Worm (Caenorhabditis elegans) whole organism, L1 larva: ENCODE data around the gene tex-2.

Experiments used
- C04F5.9 ChIP-seq: sonication (generic microtip); optimal IDR thresholded peaks from 2 replicates; lab custom pipeline; 2016; ENCODE audit warnings: missing genetic modification characterization, missing compliant biosample characterization
- F16B12.6 ChIP-seq: fragments of 150-350 bp; optimal IDR thresholded peaks from 2 replicates; lab custom pipeline; 2014; ENCODE audit warnings: missing biosample characterization, missing genetic modification characterization
- blmp-1 ChIP-seq: fragments of 150-350 bp; optimal IDR thresholded peaks from 2 replicates; lab custom pipeline; 2014; ENCODE audit warnings: missing biosample characterization, missing genetic modification characterization
- ceh-8 ChIP-seq: fragments of 200-800 bp; sonication (Bioruptor generic); optimal IDR thresholded peaks from 2 replicates; lab custom pipeline; 2018; ENCODE audit warnings: mild to moderate bottlenecking, missing genetic modification characterization, moderate library complexity, missing compliant biosample characterization
- ceh-82 ChIP-seq, 3 experiments: fragments of 150-350 bp in 1 of 3; sonication (generic microtip) in 2 of 3; optimal IDR thresholded peaks; 2 replicates each; lab custom pipeline; 2014 to 2017; ENCODE audit warnings: missing biosample characterization in 3 of 3, missing genetic modification characterization in 3 of 3
- ceh-88 ChIP-seq: fragments of 200-800 bp; sonication (Bioruptor generic); IDR thresholded peaks from 2 replicates; pipeline ENCODE4 v1.3.6; 2022; ENCODE audit warnings: missing genetic modification characterization, missing compliant biosample characterization
- efl-1 ChIP-seq, 4 experiments: fragments of 150-350 bp; optimal IDR thresholded peaks in 3 of 4; peaks in 1 of 4; 1 replicate in 1 of 4; 2 replicates in 3 of 4; lab custom pipeline; 2014; ENCODE audit warnings: missing biosample characterization in 2 of 4, missing genetic modification characterization in 2 of 4, missing genetic modification reagents in 2 of 4
- egl-13 ChIP-seq: sonication (generic microtip); optimal IDR thresholded peaks from 2 replicates; lab custom pipeline; 2016; ENCODE audit warnings: missing genotype, missing genetic modification reagents, missing genetic modification characterization, missing compliant biosample characterization
- ets-5 ChIP-seq: fragments of 200-800 bp; sonication (Bioruptor generic); IDR thresholded peaks from 2 replicates; pipeline ENCODE4 v1.3.6; 2022; ENCODE audit warnings: missing genetic modification characterization, missing compliant biosample characterization
- fkh-10 ChIP-seq: sonication (generic microtip); optimal IDR thresholded peaks from 2 replicates; lab custom pipeline; 2017; ENCODE audit warnings: missing biosample characterization, missing genetic modification reagents, missing genetic modification characterization
- fkh-8 ChIP-seq: sonication (generic microtip); optimal IDR thresholded peaks from 2 replicates; lab custom pipeline; 2016; ENCODE audit warnings: mild to moderate bottlenecking, missing genetic modification characterization, missing compliant biosample characterization
- fos-1 ChIP-seq: fragments of 150-350 bp; optimal IDR thresholded peaks from 2 replicates; lab custom pipeline; 2014; ENCODE audit warnings: missing biosample characterization, missing genetic modification characterization
- jun-1 ChIP-seq: fragments of 150-350 bp; optimal IDR thresholded peaks from 2 replicates; lab custom pipeline; 2014; ENCODE audit warnings: missing biosample characterization, missing genetic modification reagents, missing genetic modification characterization
- lin-14 ChIP-seq: fragments of 200-800 bp; sonication (Bioruptor generic); optimal IDR thresholded peaks from 2 replicates; lab custom pipeline; 2018; ENCODE audit warnings: mild to moderate bottlenecking, missing genetic modification characterization, moderate library complexity, missing compliant biosample characterization
- mab-9 ChIP-seq: fragments of 200-800 bp; sonication (Bioruptor generic); IDR thresholded peaks from 2 replicates; pipeline ENCODE4 v1.3.6; 2022; ENCODE audit warnings: missing genetic modification reagents, missing genetic modification characterization, missing compliant biosample characterization
- nhr-19 ChIP-seq: fragments of 200-800 bp; sonication (Bioruptor generic); conservative IDR thresholded peaks from 2 replicates; pipeline ENCODE4 v1.3.6; 2022; ENCODE audit warnings: missing genetic modification characterization, missing compliant biosample characterization
- nhr-28 ChIP-seq: fragments of 150-350 bp; optimal IDR thresholded peaks from 2 replicates; lab custom pipeline; 2014; ENCODE audit warnings: missing biosample characterization, missing genetic modification characterization
- nhr-47 ChIP-seq: sonication (generic microtip); optimal IDR thresholded peaks from 2 replicates; lab custom pipeline; 2016; ENCODE audit warnings: mild to moderate bottlenecking, missing genetic modification characterization, moderate library complexity, missing compliant biosample characterization
- nhr-77 ChIP-seq: fragments of 150-350 bp; optimal IDR thresholded peaks from 2 replicates; lab custom pipeline; 2014; ENCODE audit warnings: missing biosample characterization, missing genetic modification characterization
- pax-3 ChIP-seq: fragments of 200-800 bp; sonication (Bioruptor generic); optimal IDR thresholded peaks from 2 replicates; lab custom pipeline; 2018; ENCODE audit warnings: mild to moderate bottlenecking, missing genetic modification characterization, moderate library complexity, missing compliant biosample characterization
- rnt-1 ChIP-seq: sonication (generic microtip); optimal IDR thresholded peaks from 2 replicates; lab custom pipeline; 2016; ENCODE audit warnings: mild to moderate bottlenecking, missing genetic modification characterization, moderate library complexity, missing compliant biosample characterization
- snu-23 ChIP-seq: sonication (generic microtip); optimal IDR thresholded peaks from 2 replicates; lab custom pipeline; 2016; ENCODE audit warnings: missing genetic modification characterization, missing compliant biosample characterization
- swsn-7 ChIP-seq: sonication (generic microtip); optimal IDR thresholded peaks from 2 replicates; lab custom pipeline; 2016; ENCODE audit warnings: missing genetic modification characterization, missing compliant biosample characterization
- tbx-2 ChIP-seq: sonication (generic microtip); optimal IDR thresholded peaks from 2 replicates; lab custom pipeline; 2016; ENCODE audit warnings: missing genetic modification characterization, missing compliant biosample characterization
- unc-98 ChIP-seq: fragments of 200-800 bp; sonication (Bioruptor generic); IDR thresholded peaks from 2 replicates; pipeline ENCODE4 v1.3.6; 2022; ENCODE audit warnings: missing genetic modification characterization, missing compliant biosample characterization
- xbp-1 ChIP-seq: sonication (generic microtip); optimal IDR thresholded peaks from 2 replicates; lab custom pipeline; 2016; ENCODE audit warnings: missing genetic modification characterization, missing compliant biosample characterization
- zip-4 ChIP-seq: fragments of 200-800 bp; sonication (Bioruptor generic); optimal IDR thresholded peaks from 2 replicates; lab custom pipeline; 2018; ENCODE audit warnings: mild to moderate bottlenecking, missing genetic modification characterization, moderate library complexity, missing compliant biosample characterization
- ztf-11 ChIP-seq, 2 experiments: sonication (generic microtip); optimal IDR thresholded peaks; 2 replicates each; lab custom pipeline; 2016 to 2017; ENCODE audit warnings: missing genetic modification characterization in 2 of 2, missing biosample characterization in 1 of 2, missing compliant biosample characterization in 1 of 2
- ztf-4 ChIP-seq: fragments of 150-350 bp; optimal IDR thresholded peaks from 2 replicates; lab custom pipeline; 2014; ENCODE audit warnings: missing biosample characterization, missing genetic modification characterization

The tex-2 gene

ce11 chrII:5906274-5906673 lies 32.9 kb upstream of the tex-2 start, which contains the start of gene F59G1.8:
TSS of gene F59G1.8 (plus strand) at chrII:5906566.
- no peak for TF ChIP-seq efl-1 (optimal IDR thresholded peaks at IDR 0.05; lab: Kevin White, UChicago)
- no peak for TF ChIP-seq efl-1 (GFP tag; optimal IDR thresholded peaks at IDR 0.05 in 1 of 2; lab: Kevin White, UChicago)
- no peak for TF ChIP-seq nhr-77 (tag; lab: Kevin White, UChicago)
- TF ChIP-seq ets-5: no peak
- no peak for TF ChIP-seq fkh-8 (tag; lab: Kevin White, UChicago)
- TF ChIP-seq tbx-2 (tag; lab: Kevin White, UChicago): no peak
- TF ChIP-seq zip-4: no peak
- no peak for TF ChIP-seq unc-98 (GFP tag; lab: Robert Waterston, UW)
- no peak for TF ChIP-seq mab-9 (GFP tag; lab: Robert Waterston, UW)

ce11 chrII:5904252-5904651 lies 30.8 kb upstream of the tex-2 start, which contains the start of gene tsp-18:
TSS of gene tsp-18 (plus strand) at chrII:5904552.
- TF ChIP-seq pax-3 (tag; lab: Kevin White, UChicago) (no peak), egl-13 (tag; lab: Kevin White, UChicago) (no peak), snu-23 (GFP tag; lab: Kevin White, UChicago) (no peak), tbx-2 (tag; lab: Kevin White, UChicago) (no peak), nhr-28 (tag; lab: Kevin White, UChicago) (no peak)
- TF ChIP-seq, all 84 proteins: peak for 0

- TF ChIP-seq ceh-88 (GFP tag; lab: Robert Waterston, UW) (no peak), F16B12.6 (tag; lab: Kevin White, UChicago) (no peak), snu-23 (GFP tag; lab: Kevin White, UChicago) (no peak)
Observed at ce11 chrII:5902139-5902538, 28.7 kb upstream of the tex-2 start.

- no peak for TF ChIP-seq fkh-10 (GFP tag; lab: Kevin White, UChicago)
- peak; percentile 23 for TF ChIP-seq jun-1 (tag; lab: Kevin White, UChicago)
- peak; percentile 66 for TF ChIP-seq blmp-1 (tag; lab: Kevin White, UChicago)
- TF ChIP-seq ceh-8 (GFP tag; lab: Kevin White, UChicago): peak; percentile 68
- no peak for TF ChIP-seq efl-1 (optimal IDR thresholded peaks at IDR 0.05; lab: Kevin White, UChicago)
- peak in 1 of 2 experiments; percentile 71 for TF ChIP-seq efl-1 (GFP tag; optimal IDR thresholded peaks at IDR 0.05 in 1 of 2; lab: Kevin White, UChicago)
- TF ChIP-seq ceh-82 (tag; optimal IDR thresholded peaks at IDR 0.05; lab: Kevin White, UChicago): peak in 1 of 3 experiments; percentile 7
- TF ChIP-seq xbp-1 (tag; lab: Kevin White, UChicago): no peak
- peak; percentile 58 for TF ChIP-seq ztf-4
- TF ChIP-seq nhr-28 (tag; lab: Kevin White, UChicago): no peak
- no peak for TF ChIP-seq nhr-19
- no peak for TF ChIP-seq zip-4
- TF ChIP-seq swsn-7 (tag; lab: Kevin White, UChicago): peak; percentile 2
- peak; percentile 12 for TF ChIP-seq nhr-47 (tag; lab: Kevin White, UChicago)
- TF ChIP-seq fos-1 (tag; lab: Kevin White, UChicago): no peak
- TF ChIP-seq rnt-1 (tag; lab: Kevin White, UChicago): peak; percentile 20
- peak in 1 of 2 experiments; percentile 12 for TF ChIP-seq ztf-11 (tag; optimal IDR thresholded peaks at IDR 0.05; lab: Kevin White, UChicago)
- TF ChIP-seq lin-14 (GFP tag; lab: Kevin White, UChicago): peak; percentile 21
Observed at ce11 chrII:5901407-5902026, 28.1 kb upstream of the tex-2 start.

ce11 chrII:5899865-5900486 lies 26.6 kb upstream of the tex-2 start:
- peak; percentile 55 for TF ChIP-seq blmp-1 (tag; lab: Kevin White, UChicago)
- no peak for TF ChIP-seq nhr-47 (tag; lab: Kevin White, UChicago)

- TF ChIP-seq C04F5.9 (tag; lab: Kevin White, UChicago): no peak
- peak; percentile 100 for TF ChIP-seq blmp-1 (tag; lab: Kevin White, UChicago)
Observed at ce11 chrII:5899080-5899479, 25.7 kb upstream of the tex-2 start.
